Worm (Caenorhabditis elegans) whole organism, young adult: ENCODE data around the gene srt-36.
"Not testable (repeated sequence)": the region's sequence is repeated elsewhere in the genome, so short reads cannot be mapped to it uniquely, and the experiment has no call there.

Source experiments
- B0261.1 ChIP-seq: sonication (generic microtip); optimal IDR thresholded peaks from 2 replicates; lab custom pipeline; 2016; ENCODE audit warnings: mild to moderate bottlenecking, missing genetic modification characterization, moderate library complexity, missing compliant biosample characterization
- athp-1 ChIP-seq: sonication (generic microtip); optimal IDR thresholded peaks from 2 replicates; lab custom pipeline; 2017; ENCODE audit warnings: mild to moderate bottlenecking, missing genetic modification characterization, missing compliant biosample characterization
- attf-5 ChIP-seq: fragments of 200-800 bp; sonication (Bioruptor generic); optimal IDR thresholded peaks from 2 replicates; lab custom pipeline; 2018; ENCODE audit warnings: mild to moderate bottlenecking, missing genetic modification characterization, missing compliant biosample characterization
- cebp-1 ChIP-seq, 2 experiments: fragments of 200-800 bp in 1 of 2; sonication (Bioruptor generic) in 1 of 2; sonication (generic microtip) in 1 of 2; IDR thresholded peaks in 1 of 2; optimal IDR thresholded peaks in 1 of 2; 2 replicates each; pipeline versions ENCODE4 v1.3.6 to Lab custom; 2017 to 2022; ENCODE audit warnings: missing compliant biosample characterization in 2 of 2, missing genetic modification characterization in 2 of 2, mild to moderate bottlenecking in 1 of 2, missing genetic modification reagents in 1 of 2, moderate library complexity in 1 of 2
- dpl-1 ChIP-seq: fragments of 150-350 bp; optimal IDR thresholded peaks from 2 replicates; lab custom pipeline; 2014; ENCODE audit warnings: missing biosample characterization, missing genetic modification reagents, missing genetic modification characterization
- egl-18 ChIP-seq: fragments of 200-800 bp; sonication (Bioruptor generic); IDR thresholded peaks from 2 replicates; pipeline ENCODE4 v1.3.6; 2022; ENCODE audit warnings: missing genetic modification reagents, missing genetic modification characterization, missing compliant biosample characterization
- hlh-12 ChIP-seq: sonication (generic microtip); optimal IDR thresholded peaks from 2 replicates; lab custom pipeline; 2016; ENCODE audit warnings: missing genetic modification characterization, missing compliant biosample characterization
- hmg-20 ChIP-seq: fragments of 200-800 bp; sonication (Bioruptor generic); IDR thresholded peaks from 2 replicates; pipeline ENCODE4 v1.3.6; 2022; ENCODE audit warnings: missing genetic modification reagents, missing genetic modification characterization, missing compliant biosample characterization
- let-607 ChIP-seq, 2 experiments: fragments of 200-800 bp in 1 of 2; sonication (Bioruptor generic) in 1 of 2; sonication (generic microtip) in 1 of 2; optimal IDR thresholded peaks; 2 replicates each; lab custom pipeline; 2016 to 2018; ENCODE audit warnings: mild to moderate bottlenecking in 2 of 2, missing compliant biosample characterization in 2 of 2, missing genetic modification characterization in 2 of 2, moderate library complexity in 2 of 2, missing genotype in 1 of 2
- lin-26 ChIP-seq: fragments of 200-800 bp; sonication (Bioruptor generic); IDR thresholded peaks from 2 replicates; pipeline ENCODE4 v1.3.6; 2022; ENCODE audit warnings: missing genetic modification reagents, missing genetic modification characterization, missing compliant biosample characterization
- sea-2 ChIP-seq: fragments of 200-800 bp; sonication (Bioruptor generic); IDR thresholded peaks from 2 replicates; pipeline ENCODE4 v1.3.6; 2022; ENCODE audit warnings: missing genetic modification characterization, missing compliant biosample characterization
- unc-62 ChIP-seq: fragments of 150-350 bp; optimal IDR thresholded peaks from 2 replicates; lab custom pipeline; 2014; ENCODE audit warnings: missing biosample characterization, missing genetic modification reagents, missing genetic modification characterization
- zfh-2 ChIP-seq: fragments of 200-800 bp; sonication (Bioruptor generic); conservative IDR thresholded peaks from 2 replicates; pipeline ENCODE4 v1.3.6; 2022; ENCODE audit warnings: missing genetic modification reagents, missing genetic modification characterization, missing compliant biosample characterization
- ztf-28 ChIP-seq: fragments of 200-800 bp; sonication (Bioruptor generic); IDR thresholded peaks from 2 replicates; pipeline ENCODE4 v1.3.6; 2022; ENCODE audit warnings: missing genetic modification reagents, missing genetic modification characterization, missing compliant biosample characterization

DNA sequence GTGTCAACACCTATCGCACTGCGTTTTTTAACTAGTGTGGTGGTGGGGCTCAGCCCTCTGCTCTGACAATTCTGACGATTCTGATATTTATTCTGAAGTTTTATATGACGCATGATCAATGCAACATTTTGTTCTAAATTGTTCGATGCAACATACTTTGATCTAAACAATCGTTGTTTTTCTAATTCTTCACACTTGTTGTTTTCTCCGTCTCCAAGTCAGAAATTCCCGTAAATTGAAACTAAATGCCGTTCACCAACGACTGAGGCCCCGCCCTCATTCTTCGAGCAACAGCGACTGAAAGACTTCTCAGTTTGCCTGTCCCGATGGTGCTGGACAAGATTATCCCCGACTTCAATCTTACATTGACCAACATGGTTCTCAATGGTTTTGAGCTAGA, 16.6 kb upstream of the srt-36 start, which contains the start of gene srt-19:
- TF ChIP-seq hlh-12 (tag; lab: Kevin White, UChicago); attf-5 (GFP tag; lab: Kevin White, UChicago); unc-62 (GFP tag; lab: Kevin White, UChicago); dpl-1 (GFP tag; lab: Kevin White, UChicago); lin-26 (GFP tag; lab: Robert Waterston, UW); hmg-20 (GFP tag; lab: Robert Waterston, UW); egl-18 (GFP tag; lab: Robert Waterston, UW); sea-2 (GFP tag; lab: Robert Waterston, UW); ztf-28 (GFP tag; lab: Robert Waterston, UW); cebp-1 (GFP tag; IDR thresholded peaks at IDR 0.05; lab: Robert Waterston, UW); cebp-1 (tag; optimal IDR thresholded peaks at IDR 0.05; lab: Kevin White, UChicago); athp-1 (tag; lab: Kevin White, UChicago); zfh-2 (GFP tag; lab: Robert Waterston, UW); let-607 (tag; optimal IDR thresholded peaks at IDR 0.05; lab: Kevin White, UChicago); B0261.1 (tag; lab: Kevin White, UChicago): not testable (repeated sequence)
